Worm (Caenorhabditis elegans) whole organism, late embryonic: Measurements from ENCODE around the gene trcs-1.

Source experiments
- C08G9.2 ChIP-seq: sonication (generic microtip); optimal IDR thresholded peaks from 2 replicates; lab custom pipeline; 2016; ENCODE audit warnings: mild to moderate bottlenecking, missing genetic modification characterization, moderate library complexity, missing compliant biosample characterization
- K09A11.1 ChIP-seq: sonication (generic microtip); optimal IDR thresholded peaks from 2 replicates; lab custom pipeline; 2017; ENCODE audit warnings: antibody characterized with exemption, mild to moderate bottlenecking, missing genetic modification characterization, missing compliant biosample characterization; ENCODE audit not compliant: insufficient read depth
- Y22D7AL.16 ChIP-seq: sonication (generic microtip); optimal IDR thresholded peaks from 2 replicates; lab custom pipeline; 2016; ENCODE audit warnings: missing genetic modification characterization, missing compliant biosample characterization
- ama-1 ChIP-seq: fragments of 150-350 bp; optimal IDR thresholded peaks from 2 replicates; lab custom pipeline; 2014
- ceh-14 ChIP-seq: sonication (generic microtip); optimal IDR thresholded peaks from 2 replicates; lab custom pipeline; 2016; ENCODE audit warnings: missing genotype, missing genetic modification characterization, missing compliant biosample characterization
- ceh-18 ChIP-seq: sonication (generic microtip); optimal IDR thresholded peaks from 2 replicates; lab custom pipeline; 2016; ENCODE audit warnings: missing genetic modification characterization, missing compliant biosample characterization
- ceh-19 ChIP-seq: fragments of 200-800 bp; sonication (Bioruptor generic); optimal IDR thresholded peaks from 2 replicates; lab custom pipeline; 2018; ENCODE audit warnings: mild to moderate bottlenecking, missing genetic modification characterization, missing compliant biosample characterization
- ceh-2 ChIP-seq: sonication (generic microtip); optimal IDR thresholded peaks from 2 replicates; lab custom pipeline; 2016; ENCODE audit warnings: missing genotype, missing genetic modification characterization, missing compliant biosample characterization
- ceh-22 ChIP-seq: sonication (generic microtip); optimal IDR thresholded peaks from 2 replicates; lab custom pipeline; 2017; ENCODE audit warnings: missing biosample characterization, missing genetic modification characterization
- ceh-30 ChIP-seq: fragments of 150-350 bp; optimal IDR thresholded peaks from 2 replicates; lab custom pipeline; 2014; ENCODE audit warnings: missing biosample characterization, missing genetic modification characterization
- ceh-45 ChIP-seq: fragments of 200-800 bp; sonication (Bioruptor generic); IDR thresholded peaks from 2 replicates; pipeline ENCODE4 v1.3.6; 2022; ENCODE audit warnings: missing genetic modification reagents, missing genetic modification characterization, missing compliant biosample characterization
- ceh-48 ChIP-seq: sonication (generic microtip); optimal IDR thresholded peaks from 2 replicates; lab custom pipeline; 2016; ENCODE audit warnings: missing genetic modification characterization, inconsistent platforms, missing compliant biosample characterization
- ceh-6 ChIP-seq: fragments of 200-800 bp; sonication (Bioruptor generic); optimal IDR thresholded peaks from 2 replicates; lab custom pipeline; 2018; ENCODE audit warnings: mild to moderate bottlenecking, missing genetic modification characterization, missing compliant biosample characterization
- che-1 ChIP-seq: sonication (generic microtip); optimal IDR thresholded peaks from 2 replicates; lab custom pipeline; 2016; ENCODE audit warnings: mild to moderate bottlenecking, missing genetic modification characterization, missing compliant biosample characterization
- dmd-4 ChIP-seq: sonication (generic microtip); optimal IDR thresholded peaks from 2 replicates; lab custom pipeline; 2016; ENCODE audit warnings: borderline replicate concordance, missing genetic modification characterization, missing compliant biosample characterization
- dve-1 ChIP-seq: sonication (generic microtip); optimal IDR thresholded peaks from 2 replicates; lab custom pipeline; 2017; ENCODE audit warnings: antibody characterized with exemption, mild to moderate bottlenecking, missing genetic modification characterization, missing compliant biosample characterization
- elt-2 ChIP-seq: sonication (generic microtip); optimal IDR thresholded peaks from 2 replicates; lab custom pipeline; 2016; ENCODE audit warnings: missing genetic modification reagents, missing genetic modification characterization, missing compliant biosample characterization
- elt-4 ChIP-seq: sonication (generic microtip); optimal IDR thresholded peaks from 2 replicates; lab custom pipeline; 2016; ENCODE audit warnings: missing genetic modification characterization, missing compliant biosample characterization
- fax-1 ChIP-seq: sonication (generic microtip); optimal IDR thresholded peaks from 2 replicates; lab custom pipeline; 2016; ENCODE audit warnings: missing genotype, missing genetic modification characterization, missing compliant biosample characterization
- fkh-10 ChIP-seq: fragments of 150-350 bp; optimal IDR thresholded peaks from 2 replicates; lab custom pipeline; 2014; ENCODE audit warnings: missing biosample characterization, missing genetic modification reagents, missing genetic modification characterization
- fkh-6 ChIP-seq: sonication (generic microtip); optimal IDR thresholded peaks from 2 replicates; lab custom pipeline; 2016; ENCODE audit warnings: missing genetic modification characterization, missing compliant biosample characterization
- hlh-15 ChIP-seq: sonication (generic microtip); optimal IDR thresholded peaks from 2 replicates; lab custom pipeline; 2016; ENCODE audit warnings: missing genetic modification characterization, missing compliant biosample characterization
- hlh-6 ChIP-seq: sonication (generic microtip); optimal IDR thresholded peaks from 2 replicates; lab custom pipeline; 2016; ENCODE audit warnings: missing genotype, missing genetic modification characterization, missing compliant biosample characterization
- hlh-8 ChIP-seq: sonication (generic microtip); optimal IDR thresholded peaks from 2 replicates; lab custom pipeline; 2016; ENCODE audit warnings: missing genotype, missing genetic modification characterization, missing compliant biosample characterization
- lin-11 ChIP-seq: fragments of 200-800 bp; sonication (Bioruptor generic); optimal IDR thresholded peaks from 2 replicates; lab custom pipeline; 2018; ENCODE audit warnings: mild to moderate bottlenecking, missing genetic modification characterization, missing compliant biosample characterization
- madf-2 ChIP-seq: sonication (generic microtip); optimal IDR thresholded peaks from 2 replicates; lab custom pipeline; 2017; ENCODE audit warnings: missing genetic modification characterization, missing compliant biosample characterization
- nfya-1 ChIP-seq: sonication (generic microtip); optimal IDR thresholded peaks from 2 replicates; lab custom pipeline; 2017; ENCODE audit warnings: missing genetic modification characterization, mild to moderate bottlenecking, missing compliant biosample characterization, antibody characterized with exemption, moderate library complexity
- nhr-232 ChIP-seq: sonication (generic microtip); optimal IDR thresholded peaks from 2 replicates; lab custom pipeline; 2016; ENCODE audit warnings: missing genetic modification characterization, missing compliant biosample characterization
- npax-4 ChIP-seq: sonication (generic microtip); optimal IDR thresholded peaks from 2 replicates; lab custom pipeline; 2016; ENCODE audit warnings: missing genetic modification characterization, missing compliant biosample characterization
- pax-1 ChIP-seq: fragments of 150-350 bp; optimal IDR thresholded peaks from 2 replicates; lab custom pipeline; 2014; ENCODE audit warnings: missing biosample characterization, missing genetic modification characterization
- pha-4 ChIP-seq: fragments of 150-350 bp; optimal IDR thresholded peaks from 2 replicates; lab custom pipeline; 2018; ENCODE audit warnings: missing biosample characterization, missing genetic modification reagents, missing genetic modification characterization
- pqm-1 ChIP-seq: sonication (generic microtip); optimal IDR thresholded peaks from 2 replicates; lab custom pipeline; 2016; ENCODE audit warnings: missing genetic modification characterization, missing compliant biosample characterization
- pros-1 ChIP-seq: fragments of 150-350 bp; optimal IDR thresholded peaks from 2 replicates; lab custom pipeline; 2014; ENCODE audit warnings: missing biosample characterization, missing genetic modification reagents, missing genetic modification characterization
- sox-2 ChIP-seq: fragments of 200-800 bp; sonication (Bioruptor generic); IDR thresholded peaks from 2 replicates; pipeline ENCODE4 v1.3.6; 2022; ENCODE audit warnings: missing genetic modification reagents, missing genetic modification characterization, missing compliant biosample characterization
- sox-4 ChIP-seq: sonication (generic microtip); optimal IDR thresholded peaks from 2 replicates; lab custom pipeline; 2017; ENCODE audit warnings: mild to moderate bottlenecking, missing genetic modification characterization, inconsistent platforms, missing compliant biosample characterization
- syd-9 ChIP-seq: sonication (generic microtip); optimal IDR thresholded peaks from 2 replicates; lab custom pipeline; 2016; ENCODE audit warnings: mild to moderate bottlenecking, missing genetic modification characterization, moderate library complexity, missing compliant biosample characterization
- tbx-2 ChIP-seq: sonication (generic microtip); optimal IDR thresholded peaks from 2 replicates; lab custom pipeline; 2016; ENCODE audit warnings: missing genetic modification characterization, missing compliant biosample characterization
- tbx-7 ChIP-seq: sonication (generic microtip); optimal IDR thresholded peaks from 2 replicates; lab custom pipeline; 2016; ENCODE audit warnings: missing genotype, missing genetic modification characterization, missing compliant biosample characterization
- ttx-3 ChIP-seq: sonication (generic microtip); optimal IDR thresholded peaks from 2 replicates; lab custom pipeline; 2016; ENCODE audit warnings: missing genetic modification reagents, missing genetic modification characterization, missing compliant biosample characterization
- unc-3 ChIP-seq, 2 experiments: fragments of 200-800 bp in 1 of 2; sonication (Bioruptor generic) in 1 of 2; sonication (generic microtip) in 1 of 2; conservative IDR thresholded peaks in 1 of 2; optimal IDR thresholded peaks in 1 of 2; 2 replicates each; pipeline versions ENCODE4 v1.3.6 to Lab custom; 2016 to 2022; ENCODE audit warnings: missing compliant biosample characterization in 2 of 2, missing genetic modification characterization in 2 of 2, missing genetic modification reagents in 1 of 2
- unc-42 ChIP-seq: sonication (generic microtip); optimal IDR thresholded peaks from 2 replicates; lab custom pipeline; 2016; ENCODE audit warnings: missing genotype, missing genetic modification characterization, missing compliant biosample characterization
- zip-5 ChIP-seq: sonication (generic microtip); optimal IDR thresholded peaks from 2 replicates; lab custom pipeline; 2016; ENCODE audit warnings: missing genetic modification characterization, missing compliant biosample characterization

trcs-1 gene

ce11 chrIV:9632966-9633494 is 44.4 kb upstream of the trcs-1 start:
- TF ChIP-seq sox-2: no peak
- TF ChIP-seq unc-3 (GFP tag; conservative IDR thresholded peaks at IDR 0.05; lab: Robert Waterston, UW): no peak
- TF ChIP-seq unc-3 (tag; optimal IDR thresholded peaks at IDR 0.05; lab: Kevin White, UChicago): no peak
- TF ChIP-seq ceh-22 (tag; lab: Kevin White, UChicago): no peak
- no peak for TF ChIP-seq npax-4 (tag; lab: Kevin White, UChicago)
- TF ChIP-seq pros-1: no peak
- no peak for TF ChIP-seq hlh-15 (tag; lab: Kevin White, UChicago)
- no peak for TF ChIP-seq tbx-7 (tag; lab: Kevin White, UChicago)
- no peak for TF ChIP-seq ceh-48 (tag; lab: Kevin White, UChicago)
- no peak for TF ChIP-seq fax-1 (tag; lab: Kevin White, UChicago)
- TF ChIP-seq hlh-6: no peak
- TF ChIP-seq madf-2 (tag; lab: Kevin White, UChicago): no peak
- TF ChIP-seq sox-4: no peak
- TF ChIP-seq elt-2 (tag; lab: Kevin White, UChicago): no peak

- TF ChIP-seq nfya-1 (tag; lab: Kevin White, UChicago) (no peak), pros-1 (no peak), tbx-7 (tag; lab: Kevin White, UChicago) (no peak), nhr-232 (tag; lab: Kevin White, UChicago) (no peak), pax-1 (tag; lab: Kevin White, UChicago) (no peak), ceh-45 (GFP tag; lab: Robert Waterston, UW) (no peak), pqm-1 (no peak), K09A11.1 (tag; lab: Kevin White, UChicago) (no peak), C08G9.2 (no peak), fax-1 (tag; lab: Kevin White, UChicago) (no peak), hlh-8 (tag; lab: Kevin White, UChicago) (no peak), syd-9 (tag; lab: Kevin White, UChicago) (no peak), fkh-6 (tag; lab: Kevin White, UChicago) (no peak), zip-5 (no peak), ama-1 (lab: Kevin White, UChicago) (no peak), hlh-15 (tag; lab: Kevin White, UChicago) (no peak), che-1 (tag; lab: Kevin White, UChicago) (no peak), Y22D7AL.16 (no peak), elt-4 (tag; lab: Kevin White, UChicago) (no peak), fkh-10 (no peak)
- TF ChIP-seq, all 69 proteins: peak for 0
Measured at ce11 chrIV:9632094-9632493, 43.5 kb upstream of the trcs-1 start.

- TF ChIP-seq ceh-14 (tag; lab: Kevin White, UChicago) (no peak), ceh-19 (GFP tag; lab: Kevin White, UChicago) (no peak), hlh-8 (tag; lab: Kevin White, UChicago) (no peak), ceh-30 (tag; lab: Kevin White, UChicago) (no peak), ceh-2 (tag; lab: Kevin White, UChicago) (no peak), ceh-6 (GFP tag; lab: Kevin White, UChicago) (no peak), ttx-3 (tag; lab: Kevin White, UChicago) (no peak), dve-1 (tag; lab: Kevin White, UChicago) (no peak), zip-5 (no peak), pqm-1 (no peak)
Measured at ce11 chrIV:9631579-9631978, 42.9 kb upstream of the trcs-1 start.

ce11 chrIV:9627033-9627432 is 38.4 kb upstream of the trcs-1 start:
- TF ChIP-seq ceh-18 (tag; lab: Kevin White, UChicago) (no peak), ttx-3 (tag; lab: Kevin White, UChicago) (no peak), tbx-2 (tag; lab: Kevin White, UChicago) (no peak), pax-1 (tag; lab: Kevin White, UChicago) (no peak), lin-11 (tag; lab: Kevin White, UChicago) (no peak), pha-4 (no peak), unc-42 (no peak), dmd-4 (tag; lab: Kevin White, UChicago) (no peak), ama-1 (lab: Kevin White, UChicago) (no peak)
- TF ChIP-seq, all 69 proteins: peak for 0
